Fruit fly (Drosophila melanogaster) whole organism, embryonic: Measurements from ENCODE around the gene CG10947.

Experiments used
- Ada2b ChIP-seq: fragments of 200-800 bp; sonication (Bioruptor generic); IDR thresholded peaks from 2 replicates; pipeline ENCODE4 v1.3.6; 2022; ENCODE audit warnings: missing biosample characterization, missing genetic modification characterization
- Aef1 ChIP-seq: fragments of 200-800 bp; sonication (Bioruptor generic); IDR thresholded peaks from 3 replicates; pipeline ENCODE4 v1.3.6; 2022; ENCODE audit warnings: missing biosample characterization, missing genetic modification characterization
- CG10274 ChIP-seq: fragments of 200-800 bp; sonication (Bioruptor generic); optimal IDR thresholded peaks from 3 replicates; lab custom pipeline; 2017; ENCODE audit warnings: missing biosample characterization, mild to moderate bottlenecking, missing genetic modification characterization
- CG10431 ChIP-seq: fragments of 200-800 bp; sonication (Bioruptor generic); optimal IDR thresholded peaks from 3 replicates; lab custom pipeline; 2018; ENCODE audit warnings: missing biosample characterization, mild to moderate bottlenecking, missing genetic modification characterization
- CG11398 ChIP-seq: fragments of 200-800 bp; sonication (Bioruptor generic); optimal IDR thresholded peaks from 2 replicates; lab custom pipeline; 2016; ENCODE audit warnings: missing biosample characterization, missing genetic modification characterization
- CG12236 ChIP-seq: fragments of 200-800 bp; sonication (Bioruptor generic); optimal IDR thresholded peaks from 2 replicates; lab custom pipeline; 2016; ENCODE audit warnings: missing biosample characterization, missing genetic modification characterization
- CG12769 ChIP-seq: fragments of 200-800 bp; sonication (Bioruptor generic); optimal IDR thresholded peaks from 2 replicates; lab custom pipeline; 2019; ENCODE audit warnings: missing biosample characterization, mild to moderate bottlenecking, missing genetic modification characterization, moderate library complexity
- CG12942 ChIP-seq: fragments of 200-800 bp; sonication (Bioruptor generic); optimal IDR thresholded peaks from 3 replicates; lab custom pipeline; 2016; ENCODE audit warnings: missing biosample characterization, missing genetic modification characterization
- CG14667 ChIP-seq: fragments of 200-800 bp; sonication (Bioruptor generic); IDR thresholded peaks from 2 replicates; pipeline ENCODE4 v1.3.6; 2022; ENCODE audit warnings: missing biosample characterization, missing genetic modification characterization
- CG14965 ChIP-seq: fragments of 200-800 bp; sonication (Bioruptor generic); optimal IDR thresholded peaks from 2 replicates; lab custom pipeline; 2016; ENCODE audit warnings: missing biosample characterization, missing genetic modification characterization, borderline replicate concordance
- CG15514 ChIP-seq: fragments of 200-800 bp; sonication (Bioruptor generic); optimal IDR thresholded peaks from 3 replicates; lab custom pipeline; 2017; ENCODE audit warnings: missing biosample characterization, missing genetic modification characterization, mild to moderate bottlenecking, moderate library complexity, missing genetic modification reagents
- CG1647 ChIP-seq: fragments of 200-800 bp; sonication (Bioruptor generic); optimal IDR thresholded peaks from 3 replicates; lab custom pipeline; 2016; ENCODE audit warnings: missing biosample characterization, missing genetic modification characterization
- CG17829 ChIP-seq: fragments of 200-800 bp; optimal IDR thresholded peaks from 2 replicates; lab custom pipeline; 2019; ENCODE audit warnings: missing biosample characterization, mild to moderate bottlenecking, missing genetic modification characterization, moderate library complexity
- CG2116 ChIP-seq: fragments of 200-800 bp; sonication (Bioruptor generic); optimal IDR thresholded peaks from 3 replicates; lab custom pipeline; 2018; ENCODE audit warnings: missing biosample characterization, mild to moderate bottlenecking, missing genetic modification characterization
- CG2678 ChIP-seq: fragments of 200-800 bp; sonication (Bioruptor generic); optimal IDR thresholded peaks from 3 replicates; lab custom pipeline; 2019; ENCODE audit warnings: missing biosample characterization, mild to moderate bottlenecking, missing genetic modification characterization, moderate library complexity
- CG30020 ChIP-seq: fragments of 200-800 bp; optimal IDR thresholded peaks from 2 replicates; lab custom pipeline; 2019; ENCODE audit warnings: missing biosample characterization, mild to moderate bottlenecking, missing genetic modification characterization, moderate library complexity
- CG32532 ChIP-seq: fragments of 200-800 bp; sonication (Bioruptor generic); IDR thresholded peaks from 2 replicates; pipeline ENCODE4 v1.3.6; 2022; ENCODE audit warnings: missing biosample characterization, missing genetic modification characterization
- CG33213 ChIP-seq: fragments of 200-800 bp; sonication (Bioruptor generic); optimal IDR thresholded peaks from 3 replicates; lab custom pipeline; 2016; ENCODE audit warnings: missing biosample characterization, missing genetic modification characterization
- CG42726 ChIP-seq: fragments of 200-800 bp; sonication (Bioruptor generic); IDR thresholded peaks from 2 replicates; pipeline ENCODE4 v1.3.6; 2022; ENCODE audit warnings: missing biosample characterization, missing genetic modification characterization; ENCODE audit not compliant: partially characterized antibody
- CG6791 ChIP-seq: fragments of 200-800 bp; sonication (Bioruptor generic); IDR thresholded peaks from 3 replicates; pipeline ENCODE4 v1.3.6; 2022; ENCODE audit warnings: missing biosample characterization, missing genetic modification characterization; ENCODE audit not compliant: partially characterized antibody
- CG8281 ChIP-seq: fragments of 200-800 bp; sonication (Bioruptor generic); optimal IDR thresholded peaks from 2 replicates; lab custom pipeline; 2018; ENCODE audit warnings: missing biosample characterization, mild to moderate bottlenecking, missing genetic modification characterization, moderate library complexity
- CG8290 ChIP-seq, 3 experiments: fragments of 200-800 bp; sonication (Bioruptor generic); optimal IDR thresholded peaks; 2 replicates each; lab custom pipeline; 2016 to 2019; ENCODE audit warnings: missing biosample characterization in 3 of 3, missing genetic modification characterization in 3 of 3, mild to moderate bottlenecking in 2 of 3, moderate library complexity in 1 of 3
- CTCF ChIP-seq: fragments of 200-800 bp; sonication (Bioruptor generic); optimal IDR thresholded peaks from 2 replicates; lab custom pipeline; 2017; ENCODE audit warnings: missing biosample characterization, mild to moderate bottlenecking, missing genetic modification characterization, moderate library complexity
- Dek ChIP-seq: fragments of 200-800 bp; sonication (Bioruptor generic); optimal IDR thresholded peaks from 3 replicates; lab custom pipeline; 2019; ENCODE audit warnings: missing biosample characterization, mild to moderate bottlenecking, missing genetic modification characterization, moderate library complexity
- HLH54F ChIP-seq: fragments of 200-800 bp; sonication (Bioruptor generic); optimal IDR thresholded peaks from 3 replicates; lab custom pipeline; 2016; ENCODE audit warnings: missing biosample characterization, missing genetic modification characterization
- HmgD ChIP-seq: fragments of 200-800 bp; sonication (Bioruptor generic); optimal IDR thresholded peaks from 3 replicates; lab custom pipeline; 2016; ENCODE audit warnings: missing biosample characterization, missing genetic modification characterization
- Opbp ChIP-seq: fragments of 200-800 bp; sonication (Bioruptor generic); IDR thresholded peaks from 3 replicates; pipeline ENCODE4 v1.3.6; 2022; ENCODE audit warnings: missing biosample characterization, missing genetic modification characterization; ENCODE audit not compliant: partially characterized antibody
- Ptx1 ChIP-seq: fragments of 200-800 bp; sonication (Bioruptor generic); IDR thresholded peaks from 2 replicates; pipeline ENCODE4 v1.3.6; 2022; ENCODE audit warnings: missing biosample characterization, missing genetic modification characterization
- Sox102F ChIP-seq: fragments of 200-800 bp; sonication (Bioruptor generic); optimal IDR thresholded peaks from 2 replicates; lab custom pipeline; 2018; ENCODE audit warnings: missing biosample characterization, mild to moderate bottlenecking, missing genetic modification characterization, moderate library complexity
- Sry-δ ChIP-seq: fragments of 200-800 bp; sonication (Bioruptor generic); optimal IDR thresholded peaks from 2 replicates; lab custom pipeline; 2016; ENCODE audit warnings: missing biosample characterization, missing genetic modification characterization
- Tbp ChIP-seq: fragments of >200 bp; optimal IDR thresholded peaks from 2 replicates; lab custom pipeline; 2018; ENCODE audit warnings: missing biosample characterization, missing genetic modification characterization
- btn ChIP-seq: fragments of 200-800 bp; sonication (Bioruptor generic); optimal IDR thresholded peaks from 2 replicates; lab custom pipeline; 2016; ENCODE audit warnings: missing biosample characterization, missing genetic modification characterization
- cad ChIP-seq: fragments of >200 bp; optimal IDR thresholded peaks from 2 replicates; lab custom pipeline; 2017; ENCODE audit warnings: missing biosample characterization, missing genetic modification characterization
- cg ChIP-seq: fragments of 200-800 bp; sonication (Bioruptor generic); optimal IDR thresholded peaks from 3 replicates; lab custom pipeline; 2019; ENCODE audit warnings: missing biosample characterization, mild to moderate bottlenecking, missing genetic modification characterization, moderate library complexity
- ci ChIP-seq: fragments of 200-800 bp; sonication (Bioruptor generic); IDR thresholded peaks from 3 replicates; pipeline ENCODE4 v1.3.6; 2022; ENCODE audit warnings: missing biosample characterization, missing genetic modification characterization
- crc ChIP-seq: fragments of 200-800 bp; sonication (Bioruptor generic); optimal IDR thresholded peaks from 2 replicates; lab custom pipeline; 2016; ENCODE audit warnings: missing biosample characterization, missing genetic modification characterization
- dan ChIP-seq: fragments of 200-800 bp; sonication (Bioruptor generic); IDR thresholded peaks from 2 replicates; pipeline ENCODE4 v1.3.6; 2022; ENCODE audit warnings: missing biosample characterization, missing genetic modification characterization
- dmrt99B ChIP-seq: fragments of 200-800 bp; sonication (Bioruptor generic); optimal IDR thresholded peaks from 2 replicates; lab custom pipeline; 2018; ENCODE audit warnings: missing biosample characterization, mild to moderate bottlenecking, missing genetic modification characterization, moderate library complexity
- insv ChIP-seq, 2 experiments: fragments of 200-800 bp; sonication (Bioruptor generic); optimal IDR thresholded peaks; 3 replicates each; lab custom pipeline; 2016 to 2018; ENCODE audit warnings: missing biosample characterization in 2 of 2, missing genetic modification characterization in 2 of 2
- lmd ChIP-seq: fragments of 200-800 bp; sonication (Bioruptor generic); IDR thresholded peaks from 2 replicates; pipeline ENCODE4 v1.3.6; 2022; ENCODE audit warnings: missing biosample characterization, missing genetic modification characterization
- nerfin-2 ChIP-seq: fragments of 200-800 bp; sonication (Bioruptor generic); IDR thresholded peaks from 2 replicates; pipeline ENCODE4 v1.3.6; 2022; ENCODE audit warnings: missing biosample characterization, missing genetic modification characterization; ENCODE audit not compliant: partially characterized antibody
- nmo ChIP-seq: fragments of 200-800 bp; sonication (Bioruptor generic); optimal IDR thresholded peaks from 2 replicates; lab custom pipeline; 2018; ENCODE audit warnings: missing biosample characterization, mild to moderate bottlenecking, missing genetic modification characterization, moderate library complexity
- pnt ChIP-seq: fragments of 200-800 bp; sonication (Bioruptor generic); optimal IDR thresholded peaks from 3 replicates; lab custom pipeline; 2016; ENCODE audit warnings: missing biosample characterization, missing genetic modification characterization
- prd ChIP-seq, 3 experiments: fragments of >200 bp in 2 of 3; fragments of 200-800 bp in 1 of 3; sonication (Bioruptor generic) in 1 of 3; optimal IDR thresholded peaks in 2 of 3; IDR thresholded peaks in 1 of 3; 2 replicates in 2 of 3; 3 replicates in 1 of 3; pipeline versions ENCODE4 v1.3.6 to Lab custom; 2017 to 2022; ENCODE audit warnings: missing biosample characterization in 1 of 3, missing genetic modification characterization in 1 of 3
- psq ChIP-seq: fragments of 200-800 bp; sonication (Bioruptor generic); optimal IDR thresholded peaks from 2 replicates; lab custom pipeline; 2017; ENCODE audit warnings: missing biosample characterization, missing genetic modification characterization
- stc ChIP-seq: fragments of 200-800 bp; sonication (Bioruptor generic); IDR thresholded peaks from 2 replicates; pipeline ENCODE4 v1.3.6; 2022; ENCODE audit warnings: missing biosample characterization, missing genetic modification characterization
- usp ChIP-seq: fragments of >200 bp; optimal IDR thresholded peaks from 2 replicates; lab custom pipeline; 2017; ENCODE audit warnings: missing biosample characterization, missing genetic modification characterization
- yki ChIP-seq: fragments of >200 bp; optimal IDR thresholded peaks from 3 replicates; lab custom pipeline; 2018

The CG10947 gene

dm6 chr2L:20349671-20350539 lies 64.7 kb downstream of the CG10947 start, which contains the start of the genes La and RtGEF (continued):
- TF ChIP-seq HmgD (GFP tag; lab: Kevin White, UChicago) (no peak), cad (GFP tag; lab: Kevin White, UChicago) (no peak), CG15514 (GFP tag; lab: Kevin White, UChicago) (peak; percentile 26), dan (GFP tag; lab: Robert Waterston, UW) (no peak), Ada2b (GFP tag; lab: Robert Waterston, UW) (peak; percentile 15; the same call in 1 of the 2 replicates), usp (GFP tag; lab: Kevin White, UChicago) (no peak), CG32532 (GFP tag; lab: Robert Waterston, UW) (peak; percentile 64), Sox102F (GFP tag; lab: Kevin White, UChicago) (peak; percentile 46), insv (GFP tag; optimal IDR thresholded peaks at IDR 0.05; lab: Kevin White, UChicago) (peak in 1 of 2 experiments; percentile 21), CG2116 (peak; percentile 82), CG14667 (GFP tag; lab: Robert Waterston, UW) (no peak), CG14965 (GFP tag; lab: Kevin White, UChicago) (no peak), btn (GFP tag; lab: Kevin White, UChicago) (no peak), CG42726 (GFP tag; lab: Robert Waterston, UW) (peak; percentile 98), dmrt99B (tag; lab: Kevin White, UChicago) (peak; percentile 25), psq (no peak), CTCF (peak; percentile 18), CG1647 (GFP tag; lab: Kevin White, UChicago) (peak; percentile 30), CG6791 (GFP tag; lab: Robert Waterston, UW) (peak; percentile 94), CG12769 (no peak), CG12236 (GFP tag; lab: Kevin White, UChicago) (peak; percentile 34), crc (peak; percentile 24), HLH54F (peak; percentile 70), Aef1 (GFP tag; lab: Robert Waterston, UW) (peak; percentile 10; the same call in 1 of the 3 replicates), CG30020 (peak; percentile 93), Sry-δ (GFP tag; lab: Kevin White, UChicago) (peak; percentile 95), prd (optimal IDR thresholded peaks at IDR 0.05; lab: Kevin White, UChicago) (no peak), prd (GFP tag; IDR thresholded peaks at IDR 0.05; lab: Robert Waterston, UW) (peak; percentile 35; the same call in 2 of the 3 replicates), Opbp (GFP tag; lab: Robert Waterston, UW) (peak; percentile 97), stc (GFP tag; lab: Robert Waterston, UW) (no peak), Dek (tag; lab: Kevin White, UChicago) (peak; percentile 10), Tbp (GFP tag; lab: Kevin White, UChicago) (peak; percentile 66), CG2678 (peak; percentile 56), CG17829 (tag; lab: Kevin White, UChicago) (peak; percentile 46), CG8281 (no peak), CG11398 (GFP tag; lab: Kevin White, UChicago) (peak; percentile 4), cg (GFP tag; lab: Kevin White, UChicago) (no peak), CG8290 (GFP tag; optimal IDR thresholded peaks at IDR 0.05; lab: Kevin White, UChicago) (peak; percentile 65), CG8290 (tag; optimal IDR thresholded peaks at IDR 0.05; lab: Kevin White, UChicago) (peak; percentile 54 to 73), Ptx1 (GFP tag; lab: Robert Waterston, UW) (no peak), CG33213 (GFP tag; lab: Kevin White, UChicago) (peak; percentile 52), nerfin-2 (GFP tag; lab: Robert Waterston, UW) (peak; percentile 90), pnt (peak; percentile 54), CG10431 (no peak), CG12942 (GFP tag; lab: Kevin White, UChicago) (peak; percentile 36), nmo (peak; percentile 73), yki (lab: Kevin White, UChicago) (no peak), lmd (GFP tag; lab: Robert Waterston, UW) (peak; percentile 38; the same call in 1 of the 2 replicates), ci (0 out of 3 replicates have a peak, but pooled peaks have one; percentile 37), CG10274 (GFP tag; lab: Kevin White, UChicago) (no peak)
